Worm (Caenorhabditis elegans): ENCODE measurements around the gene mttu-1.

Gene mttu-1

DNA sequence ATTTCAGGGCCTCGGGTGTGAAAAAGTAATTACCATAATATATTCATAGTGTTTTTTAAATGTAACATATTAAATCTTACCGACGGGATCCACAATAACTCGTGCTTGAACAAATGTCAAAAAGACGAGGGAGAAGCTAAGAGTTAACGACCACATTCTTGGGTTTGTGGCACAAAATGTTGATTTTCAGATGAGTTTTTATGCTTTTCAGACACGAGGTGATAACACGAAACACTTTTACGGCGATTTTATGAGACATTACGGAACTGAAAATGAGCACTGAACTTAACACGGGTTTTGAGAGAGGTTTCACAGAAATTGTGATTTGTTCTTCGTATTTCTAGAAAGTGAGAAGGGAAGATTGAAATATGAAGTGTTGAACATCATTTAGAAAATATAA is 9.9 kb upstream of the mttu-1 start, which contains the start of gene B0035.13 (continued):
- peak; percentile 45 for TF ChIP-seq nhr-77 (tag; optimal IDR thresholded peaks at IDR 0.05)
- no peak for TF ChIP-seq zfp-2 (tag; optimal IDR thresholded peaks at IDR 0.05)
- TF ChIP-seq hmg-1.1 (GFP tag; IDR thresholded peaks at IDR 0.05), result no peak
- TF ChIP-seq daf-12 (tag; optimal IDR thresholded peaks at IDR 0.05), result no peak

DNA sequence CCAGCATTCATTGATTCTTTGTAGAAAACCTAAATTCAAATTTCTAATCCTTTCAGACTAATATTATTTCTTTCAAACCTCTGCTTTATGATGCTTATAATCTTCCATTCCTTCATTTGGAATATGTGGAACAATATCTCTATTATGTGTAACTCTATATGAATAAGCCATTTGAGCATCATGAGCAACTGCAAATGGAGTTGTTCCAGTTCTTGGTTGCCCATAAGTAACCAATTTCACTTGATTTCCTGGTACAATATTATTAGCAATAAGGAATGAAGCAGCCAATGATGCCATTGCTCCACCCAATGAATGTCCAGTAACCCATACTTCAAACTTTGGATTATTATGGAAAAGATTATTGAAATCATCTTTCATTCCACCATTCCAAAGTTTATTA is 8.3 kb upstream of the mttu-1 start:
- TF ChIP-seq tag-97 (GFP tag; IDR thresholded peaks at IDR 0.05) (no peak), sdz-12 (GFP tag; optimal IDR thresholded peaks at IDR 0.05) (no peak)

DNA sequence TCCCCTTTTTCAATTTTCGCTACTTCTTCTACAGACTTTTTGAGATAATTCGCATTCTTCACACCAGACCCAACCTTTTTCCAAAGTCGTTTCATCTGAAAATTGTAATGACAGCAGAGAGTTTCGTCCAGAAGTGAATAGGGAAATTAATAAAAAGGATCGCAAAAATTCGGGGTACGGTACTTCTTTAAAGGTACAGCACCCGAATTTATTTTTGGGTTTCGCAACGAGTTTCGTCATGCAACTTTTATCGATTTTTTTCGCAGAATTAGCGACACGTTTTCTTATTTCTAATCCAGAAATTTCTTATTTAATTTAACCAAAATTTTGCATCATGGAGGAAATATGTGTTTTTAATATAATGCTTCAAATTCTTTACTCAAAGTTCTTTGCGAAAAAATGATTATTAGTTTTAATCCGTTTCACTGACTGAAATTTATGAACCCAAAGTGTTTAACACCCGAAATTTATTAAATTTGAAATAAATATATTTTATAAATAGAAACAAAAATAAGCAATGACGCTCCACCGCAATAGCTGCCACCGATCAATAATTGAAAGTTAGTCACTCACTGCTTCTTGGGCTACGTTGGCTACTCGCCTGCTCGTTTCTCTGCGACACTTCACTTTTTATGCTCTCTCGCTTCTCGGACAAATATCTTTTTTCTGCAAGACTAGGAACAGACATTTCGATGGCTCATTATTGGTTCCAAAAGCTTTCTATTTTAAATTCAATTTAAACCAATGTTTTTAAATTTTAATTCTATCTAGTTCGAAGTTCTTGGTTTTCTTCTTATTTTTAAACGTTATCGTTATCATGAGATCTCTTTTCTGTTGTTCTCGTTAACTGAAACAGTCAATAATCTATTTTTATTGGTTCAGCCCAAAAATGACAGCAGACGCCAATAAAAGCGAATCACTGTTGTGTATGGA is 1.7 kb upstream of the mttu-1 start, which contains the start of the genes B0035.15 and dnj-1:
B0035.15 (minus strand) TSS at position 99 of the 933 bp plus-strand sequence.
dnj-1 (plus strand) TSS at position 883 of the 933 bp plus-strand sequence.
- TF ChIP-seq hlh-30 (tag; optimal IDR thresholded peaks at IDR 0.05; ENCODE audit: insufficient read depth) (peak; percentile 35), nhr-28 (tag; optimal IDR thresholded peaks at IDR 0.05) (peak; percentile 62), lsy-2 (tag; optimal IDR thresholded peaks at IDR 0.05) (peak in 1 of 2 experiments; percentile 53), nhr-77 (tag; optimal IDR thresholded peaks at IDR 0.05) (peak; percentile 1), dve-1 (tag; optimal IDR thresholded peaks at IDR 0.05; ENCODE audit: insufficient read depth) (peak; percentile 46), hmg-1.1 (GFP tag; IDR thresholded peaks at IDR 0.05) (0 out of 2 replicates have a peak, but pooled peaks have one; percentile 44), lin-38 (GFP tag; IDR thresholded peaks at IDR 0.05) (peak; percentile 69), mes-2 (tag; optimal IDR thresholded peaks at IDR 0.05; ENCODE audit: poor library complexity, severe bottlenecking) (peak; percentile 66), mep-1 (tag; optimal IDR thresholded peaks at IDR 0.05) (peak; percentile 56), ceh-44 (GFP tag; IDR thresholded peaks at IDR 0.05) (no peak), F37D6.2 (tag; optimal IDR thresholded peaks at IDR 0.05) (no peak), unc-62 (GFP tag; optimal IDR thresholded peaks at IDR 0.05 in 1 of 2) (no peak), unc-62 (tag; optimal IDR thresholded peaks at IDR 0.05) (no peak), T26A8.4 (GFP tag; IDR thresholded peaks at IDR 0.05) (no peak), fos-1 (tag; optimal IDR thresholded peaks at IDR 0.05) (no peak), Y48G9A.11 (GFP tag; IDR thresholded peaks at IDR 0.05) (no peak), hlh-11 (tag; optimal IDR thresholded peaks at IDR 0.05) (peak; percentile 23), dpl-1 (GFP tag; optimal IDR thresholded peaks at IDR 0.05) (peak; percentile 50), ZK546.5 (tag; optimal IDR thresholded peaks at IDR 0.05) (no peak), ceh-82 (tag; optimal IDR thresholded peaks at IDR 0.05) (no peak)

DNA sequence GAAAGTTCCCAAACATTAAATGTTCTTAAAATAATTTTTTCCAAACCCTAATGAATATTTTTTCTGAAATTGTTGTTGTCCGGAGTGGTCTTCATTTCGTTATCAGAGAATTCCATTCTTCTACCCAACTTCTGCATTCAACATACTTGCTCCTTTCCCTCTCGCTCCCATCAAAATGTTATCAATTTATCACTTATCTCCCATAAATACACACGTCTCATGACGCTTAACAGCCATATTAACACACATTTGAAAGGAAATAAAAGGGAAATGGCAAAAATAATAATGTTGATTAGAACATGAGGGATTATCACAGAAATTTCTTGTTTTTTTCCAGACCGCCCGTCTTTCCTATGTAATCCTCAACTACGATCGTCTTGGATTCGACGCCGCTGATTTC is 7.7 kb downstream of the mttu-1 start:
- TF ChIP-seq daf-19 (GFP tag; conservative IDR thresholded peaks at IDR 0.05) (no peak), mep-1 (tag; optimal IDR thresholded peaks at IDR 0.05) (peak; percentile 37), skn-1 (tag; optimal IDR thresholded peaks at IDR 0.05) (no peak), php-3 (GFP tag; IDR thresholded peaks at IDR 0.05) (peak; percentile 98), nhr-28 (tag; optimal IDR thresholded peaks at IDR 0.05) (peak; percentile 88), nhr-6 (tag; optimal IDR thresholded peaks at IDR 0.05) (peak; percentile 25), dmd-9 (GFP tag; IDR thresholded peaks at IDR 0.05) (no peak), dmd-6 (GFP tag; IDR thresholded peaks at IDR 0.05) (peak; percentile 80), dve-1 (tag; optimal IDR thresholded peaks at IDR 0.05; ENCODE audit: insufficient read depth) (peak; percentile 90), ZK337.2 (GFP tag; IDR thresholded peaks at IDR 0.05) (no peak), pqm-1 (tag; optimal IDR thresholded peaks at IDR 0.05) (peak; percentile 99), nhr-10 (tag; optimal IDR thresholded peaks at IDR 0.05) (no peak), hlh-11 (tag; optimal IDR thresholded peaks at IDR 0.05) (peak; percentile 82), nhr-77 (tag; optimal IDR thresholded peaks at IDR 0.05) (peak; percentile 84), lin-1 (GFP tag; IDR thresholded peaks at IDR 0.05) (peak; percentile 57; the same call in 1 of the 2 replicates), tra-1 (GFP tag; IDR thresholded peaks at IDR 0.05) (peak; percentile 62), mxl-3 (GFP tag; optimal IDR thresholded peaks at IDR 0.05) (peak; percentile 36), tag-97 (GFP tag; IDR thresholded peaks at IDR 0.05) (no peak), spr-3 (GFP tag; optimal IDR thresholded peaks at IDR 0.05) (no peak), hlh-30 (tag; optimal IDR thresholded peaks at IDR 0.05; ENCODE audit: insufficient read depth) (peak; percentile 33), daf-16 (GFP tag; optimal IDR thresholded peaks at IDR 0.05) (no peak), daf-16 (tag; optimal IDR thresholded peaks at IDR 0.05) (peak; percentile 96), mes-2 (tag; optimal IDR thresholded peaks at IDR 0.05; ENCODE audit: poor library complexity, severe bottlenecking) (peak; percentile 6)

All from whole organism, L4 larva.